Worm (Caenorhabditis elegans) whole organism, L4 larva: ENCODE measurements around the gene Y55D9A.2.

ENCODE experiments used
- Y75B8A.6 ChIP-seq: fragments of 200-800 bp; sonication (Bioruptor generic); IDR thresholded peaks from 2 replicates; pipeline ENCODE4 v1.3.6; 2022; ENCODE audit warnings: missing genetic modification reagents, missing genetic modification characterization, missing compliant biosample characterization
- ZK337.2 ChIP-seq: fragments of 200-800 bp; sonication (Bioruptor generic); IDR thresholded peaks from 2 replicates; pipeline ENCODE4 v1.3.6; 2022; ENCODE audit warnings: missing genetic modification reagents, missing genetic modification characterization, missing compliant biosample characterization
- aha-1 ChIP-seq: fragments of 150-350 bp; peaks from one replicate; lab custom pipeline; 2014; ENCODE audit warnings: missing biosample characterization, missing genetic modification characterization
- attf-4 ChIP-seq: sonication (generic microtip); optimal IDR thresholded peaks from 3 replicates; lab custom pipeline; 2017; ENCODE audit warnings: missing biosample characterization, missing genetic modification characterization
- ceh-20 ChIP-seq: fragments of 200-800 bp; sonication (Bioruptor generic); IDR thresholded peaks from 2 replicates; pipeline ENCODE4 v1.3.6; 2022; ENCODE audit warnings: missing genetic modification reagents, missing genetic modification characterization, missing compliant biosample characterization
- cey-2 ChIP-seq: sonication (generic microtip); optimal IDR thresholded peaks from 3 replicates; lab custom pipeline; 2017; ENCODE audit warnings: missing genetic modification characterization, mild to moderate bottlenecking, missing compliant biosample characterization, antibody characterized with exemption, borderline replicate concordance; ENCODE audit not compliant: insufficient read depth
- daf-16 ChIP-seq, 3 experiments: sonication (generic microtip); optimal IDR thresholded peaks; 2 replicates each; lab custom pipeline; 2016 to 2017; ENCODE audit warnings: missing genetic modification characterization in 3 of 3, missing genetic modification reagents in 3 of 3, mild to moderate bottlenecking in 2 of 3, missing compliant biosample characterization in 2 of 3, missing biosample characterization in 1 of 3, moderate library complexity in 1 of 3
- daf-8 ChIP-seq: fragments of 200-800 bp; sonication (Bioruptor generic); IDR thresholded peaks from 2 replicates; pipeline ENCODE4 v1.3.6; 2022; ENCODE audit warnings: missing genetic modification characterization, missing compliant biosample characterization
- dpl-1 ChIP-seq: fragments of 150-350 bp; optimal IDR thresholded peaks from 2 replicates; lab custom pipeline; 2014; ENCODE audit warnings: missing biosample characterization, missing genetic modification reagents, missing genetic modification characterization
- duxl-1 ChIP-seq: sonication (generic microtip); optimal IDR thresholded peaks from 2 replicates; lab custom pipeline; 2016; ENCODE audit warnings: mild to moderate bottlenecking, missing genetic modification characterization, moderate library complexity, missing compliant biosample characterization; ENCODE audit not compliant: poor library complexity
- dve-1 ChIP-seq: sonication (generic microtip); optimal IDR thresholded peaks from 2 replicates; lab custom pipeline; 2017; ENCODE audit warnings: antibody characterized with exemption, mild to moderate bottlenecking, missing genetic modification characterization, missing compliant biosample characterization; ENCODE audit not compliant: insufficient read depth
- fkh-10 ChIP-seq: fragments of 150-350 bp; optimal IDR thresholded peaks from 2 replicates; lab custom pipeline; 2014; ENCODE audit warnings: missing biosample characterization, missing genetic modification reagents, missing genetic modification characterization
- hlh-11 ChIP-seq: fragments of 200-800 bp; sonication (Bioruptor generic); optimal IDR thresholded peaks from 2 replicates; lab custom pipeline; 2018; ENCODE audit warnings: mild to moderate bottlenecking, missing genetic modification characterization, missing compliant biosample characterization
- lin-38 ChIP-seq: fragments of 200-800 bp; sonication (Bioruptor generic); IDR thresholded peaks from 2 replicates; pipeline ENCODE4 v1.3.6; 2022; ENCODE audit warnings: missing genetic modification reagents, missing genetic modification characterization, missing compliant biosample characterization
- lir-3 ChIP-seq: sonication (generic microtip); optimal IDR thresholded peaks from 2 replicates; lab custom pipeline; 2016; ENCODE audit warnings: mild to moderate bottlenecking, missing genetic modification characterization, missing compliant biosample characterization
- mdt-29 ChIP-seq: fragments of 200-800 bp; sonication (Bioruptor generic); IDR thresholded peaks from 2 replicates; pipeline ENCODE4 v1.3.6; 2022; ENCODE audit warnings: missing genetic modification reagents, missing genetic modification characterization, missing compliant biosample characterization
- mep-1 ChIP-seq: fragments of 150-350 bp; sonication (generic microtip); optimal IDR thresholded peaks from 3 replicates; lab custom pipeline; 2014; ENCODE audit warnings: missing biosample characterization, missing genetic modification characterization
- nhr-11 ChIP-seq: fragments of 150-350 bp; optimal IDR thresholded peaks from 2 replicates; lab custom pipeline; 2014; ENCODE audit warnings: missing biosample characterization, missing genetic modification characterization
- nhr-41 ChIP-seq: fragments of 200-800 bp; sonication (Bioruptor generic); IDR thresholded peaks from 2 replicates; pipeline ENCODE4 v1.3.6; 2022; ENCODE audit warnings: missing genetic modification reagents, missing genetic modification characterization, missing compliant biosample characterization
- nhr-48 ChIP-seq: sonication (generic microtip); optimal IDR thresholded peaks from 2 replicates; lab custom pipeline; 2016; ENCODE audit warnings: mild to moderate bottlenecking, missing genetic modification characterization, missing compliant biosample characterization
- nhr-6 ChIP-seq: fragments of 150-350 bp; optimal IDR thresholded peaks from 2 replicates; lab custom pipeline; 2014; ENCODE audit warnings: missing biosample characterization, missing genetic modification characterization
- nhr-76 ChIP-seq: fragments of 150-350 bp; optimal IDR thresholded peaks from 2 replicates; lab custom pipeline; 2014; ENCODE audit warnings: missing biosample characterization, missing genetic modification characterization
- set-16 ChIP-seq: fragments of 200-800 bp; sonication (Bioruptor generic); IDR thresholded peaks from 2 replicates; pipeline ENCODE4 v1.3.6; 2022; ENCODE audit warnings: missing genetic modification reagents, missing genetic modification characterization, missing compliant biosample characterization
- snpc-4 ChIP-seq: fragments of 150-350 bp; optimal IDR thresholded peaks from 2 replicates; lab custom pipeline; 2014; ENCODE audit warnings: missing biosample characterization, missing genetic modification characterization
- tag-97 ChIP-seq: fragments of 200-800 bp; sonication (Bioruptor generic); IDR thresholded peaks from 2 replicates; pipeline ENCODE4 v1.3.6; 2022; ENCODE audit warnings: missing genetic modification characterization, missing compliant biosample characterization
- unc-130 ChIP-seq: sonication (generic microtip); optimal IDR thresholded peaks from 2 replicates; lab custom pipeline; 2016; ENCODE audit warnings: missing genetic modification reagents, missing genetic modification characterization, missing compliant biosample characterization
- unc-62 ChIP-seq, 3 experiments: fragments of 150-350 bp in 1 of 3; sonication (generic microtip); optimal IDR thresholded peaks in 2 of 3; peaks in 1 of 3; 1 replicate in 1 of 3; 2 replicates in 2 of 3; lab custom pipeline; 2014 to 2017; ENCODE audit warnings: missing biosample characterization in 3 of 3, missing genetic modification characterization in 3 of 3, missing genetic modification reagents in 3 of 3, missing genotype in 1 of 3
- zag-1 ChIP-seq: fragments of 150-350 bp; optimal IDR thresholded peaks from 2 replicates; lab custom pipeline; 2014; ENCODE audit warnings: missing biosample characterization, missing genetic modification characterization
- zfp-2 ChIP-seq: sonication (generic microtip); optimal IDR thresholded peaks from 2 replicates; lab custom pipeline; 2016; ENCODE audit warnings: mild to moderate bottlenecking, missing genetic modification characterization, missing compliant biosample characterization

Gene Y55D9A.2

DNA sequence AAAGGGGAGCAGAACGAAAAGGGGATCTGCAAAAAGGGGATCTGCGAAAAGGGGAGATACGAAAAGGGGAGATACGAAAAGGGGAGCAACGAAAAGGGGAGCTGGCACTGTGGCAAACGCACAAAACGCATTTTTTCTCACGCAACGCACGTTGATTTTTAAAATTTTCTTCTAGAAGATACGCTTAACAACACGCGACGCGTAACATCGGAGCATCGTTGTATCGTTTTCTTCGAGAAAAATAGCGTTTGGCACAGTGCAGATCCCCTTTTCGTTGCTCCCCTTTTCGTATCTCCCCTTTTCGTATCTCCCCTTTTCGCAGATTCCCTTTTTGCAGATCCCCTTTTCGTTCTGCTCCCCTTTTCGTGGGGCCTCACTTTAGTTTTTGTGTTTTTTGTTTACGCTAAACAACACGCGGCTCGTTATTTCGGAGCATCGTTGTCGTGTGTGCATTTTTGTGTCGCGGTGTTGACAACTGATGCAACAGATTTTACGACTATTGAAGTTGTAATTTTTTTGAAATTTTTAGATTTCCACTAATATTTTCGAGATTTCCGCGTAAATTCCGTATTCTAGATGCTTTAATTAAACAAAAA, 16.4 kb upstream of the Y55D9A.2 start (continued):
- TF ChIP-seq ZK337.2 (GFP tag; lab: Robert Waterston, UW), result 0 out of 2 replicates have a peak, but pooled peaks have one; percentile 55
- 0 out of 2 replicates have a peak, but pooled peaks have one; percentile 60 for TF ChIP-seq ceh-20
- TF ChIP-seq unc-130 (GFP tag; lab: Kevin White, UChicago), result peak; percentile 61
- peak; percentile 2 for TF ChIP-seq dpl-1 (GFP tag; lab: Kevin White, UChicago)

DNA sequence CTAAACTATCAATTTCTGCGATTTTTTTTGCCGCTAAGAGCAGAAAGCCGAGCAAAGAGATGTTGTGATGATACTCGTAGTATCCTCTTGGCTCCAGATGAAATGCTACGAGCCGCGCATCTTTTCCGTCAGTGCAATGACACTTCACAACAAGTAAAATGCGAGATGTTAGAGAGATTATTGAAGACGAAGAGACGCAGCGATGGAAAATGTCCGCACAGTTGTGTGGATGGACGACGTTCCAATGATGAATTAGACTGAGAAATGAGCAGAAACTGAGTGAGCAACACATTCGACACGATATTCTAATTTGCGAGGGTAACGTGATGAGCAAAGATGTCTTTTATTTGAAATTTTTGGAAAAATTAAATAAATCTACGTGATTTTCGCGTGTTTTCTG, 15.7 kb upstream of the Y55D9A.2 start:
- TF ChIP-seq daf-8 (GFP tag; lab: Robert Waterston, UW) (no peak), nhr-76 (tag; lab: Kevin White, UChicago) (no peak), unc-62 (GFP tag; optimal IDR thresholded peaks at IDR 0.05 in 1 of 2; lab: Kevin White, UChicago) (peak in 1 of 2 experiments; percentile 5), unc-62 (tag; optimal IDR thresholded peaks at IDR 0.05; lab: Kevin White, UChicago) (no peak)

DNA sequence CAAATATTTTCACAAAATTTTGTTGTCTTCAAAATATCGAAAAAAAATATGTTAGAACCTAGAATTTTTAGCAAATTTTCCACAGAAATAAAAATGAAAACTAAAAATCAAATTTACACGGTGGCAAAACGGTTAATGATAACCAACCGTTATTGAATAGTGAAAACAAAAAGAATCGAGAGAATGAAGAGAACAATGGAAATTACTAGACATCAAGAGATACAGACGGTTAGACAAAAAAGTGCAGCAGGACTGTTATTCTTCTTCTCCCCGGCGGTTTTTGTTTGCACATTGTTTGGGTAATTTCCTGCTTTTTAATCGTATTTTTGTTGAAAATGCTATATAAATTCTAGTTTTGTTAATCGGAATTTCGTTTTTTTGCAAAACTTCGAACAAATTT, 13.6 kb upstream of the Y55D9A.2 start:
- TF ChIP-seq daf-16 (GFP tag; optimal IDR thresholded peaks at IDR 0.05; lab: Kevin White, UChicago) (no peak), daf-16 (tag; optimal IDR thresholded peaks at IDR 0.05; lab: Kevin White, UChicago) (peak; percentile 42), duxl-1 (no peak), dve-1 (tag; lab: Kevin White, UChicago) (peak; percentile 22)

DNA sequence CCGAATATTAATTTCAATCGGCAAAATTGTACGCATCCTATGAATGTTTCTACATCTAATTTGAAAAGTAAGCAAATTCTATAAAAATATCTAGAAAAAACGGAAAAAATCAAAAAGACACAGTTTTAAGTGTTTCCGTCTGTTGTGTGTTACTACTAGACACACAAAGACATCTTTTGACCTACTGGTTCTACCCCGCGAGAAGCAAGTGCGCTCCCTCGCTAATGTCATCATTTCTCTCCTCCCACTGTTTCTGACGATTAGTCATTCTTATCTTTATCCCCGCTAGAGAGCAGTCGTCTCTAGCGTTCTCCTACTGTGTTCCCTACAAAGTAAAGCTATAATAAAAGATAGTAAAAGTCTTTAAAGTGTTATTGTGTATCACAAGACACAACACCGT, 12.7 kb upstream of the Y55D9A.2 start:
- TF ChIP-seq snpc-4 (tag; lab: Kevin White, UChicago) (no peak), lin-38 (peak; percentile 54), aha-1 (tag; lab: Kevin White, UChicago) (peak; percentile 14)

DNA sequence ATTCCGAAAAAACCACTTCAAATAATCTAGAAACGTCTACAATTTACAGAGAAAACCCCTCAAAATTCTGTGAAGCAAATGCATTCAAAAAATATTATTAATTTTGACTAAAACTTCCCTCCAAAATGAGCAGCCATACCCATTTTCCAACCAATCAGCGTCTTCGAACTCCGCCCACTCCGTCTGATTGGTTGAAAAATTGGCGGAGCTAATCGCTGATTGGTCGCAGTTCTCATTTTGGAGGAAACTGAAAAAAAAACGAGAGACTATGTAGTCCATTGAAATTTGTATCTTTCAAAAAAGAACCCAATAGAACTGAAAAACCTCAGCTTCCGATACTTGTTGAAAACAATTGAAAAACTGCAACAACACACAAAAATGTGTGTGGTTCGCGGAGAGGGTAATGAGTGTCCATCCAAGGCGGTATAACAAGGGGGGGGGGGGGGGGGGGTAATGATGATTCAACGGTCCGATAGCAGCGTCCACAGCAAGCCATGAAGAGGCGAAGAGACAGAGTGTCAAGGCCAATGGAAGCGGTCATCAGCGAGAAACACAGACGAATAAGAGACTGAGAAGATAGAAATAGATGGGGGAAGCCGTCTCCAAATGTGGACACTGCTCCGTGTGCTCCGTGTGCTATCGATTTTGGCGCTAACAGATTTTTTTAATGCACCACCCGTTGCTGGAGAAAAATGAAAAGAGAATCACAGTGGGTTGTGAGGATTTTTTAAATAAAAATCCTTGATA, 11.9 kb upstream of the Y55D9A.2 start:
- peak; percentile 4 for TF ChIP-seq hlh-11 (tag; lab: Kevin White, UChicago)
- TF ChIP-seq cey-2, result no peak
- peak; percentile 9 for TF ChIP-seq nhr-6 (tag; lab: Kevin White, UChicago)
- peak; percentile 5 for TF ChIP-seq mep-1
- no peak for TF ChIP-seq attf-4
- peak; percentile 31; the same call in 1 of the 2 replicates for TF ChIP-seq set-16 (GFP tag; lab: Robert Waterston, UW)

DNA sequence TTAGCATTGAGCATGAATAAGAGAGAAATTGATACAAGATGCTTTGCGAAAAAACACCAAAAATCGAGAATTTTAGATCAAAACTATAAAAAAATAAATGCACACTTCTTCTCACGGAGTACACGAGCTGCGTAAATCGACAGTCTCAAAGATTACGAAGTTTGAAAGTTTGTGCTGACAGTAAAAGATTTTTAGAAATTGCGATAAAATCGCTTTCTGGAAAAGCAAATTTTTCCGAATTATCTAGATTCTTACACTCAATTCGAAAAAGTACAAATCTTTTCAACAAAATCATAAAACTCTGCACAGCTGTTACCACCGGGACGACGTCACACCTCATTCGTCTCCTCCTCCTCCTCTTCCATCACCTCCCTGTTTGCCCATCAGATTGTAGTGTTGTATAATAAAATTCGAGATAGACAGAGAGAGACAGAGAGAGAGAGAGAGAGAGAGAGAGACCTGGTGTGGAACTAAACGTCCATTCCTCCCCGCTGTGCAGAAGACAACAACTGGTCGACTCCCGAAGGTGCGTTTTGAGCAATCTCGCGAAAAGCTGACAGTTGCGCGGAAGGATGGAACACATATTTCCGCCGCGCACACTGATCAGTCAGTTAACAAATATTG, 10.0 kb upstream of the Y55D9A.2 start:
- no peak for TF ChIP-seq fkh-10 (GFP tag; lab: Kevin White, UChicago)
- no peak for TF ChIP-seq nhr-48 (tag; lab: Kevin White, UChicago)
- TF ChIP-seq Y75B8A.6 (GFP tag; lab: Robert Waterston, UW), result no peak
- no peak for TF ChIP-seq tag-97 (GFP tag; lab: Robert Waterston, UW)
- no peak for TF ChIP-seq nhr-76 (tag; lab: Kevin White, UChicago)
- TF ChIP-seq nhr-11, result peak; percentile 5
- TF ChIP-seq set-16 (GFP tag; lab: Robert Waterston, UW), result peak; percentile 26; the same call in 1 of the 2 replicates
- peak; percentile 14 for TF ChIP-seq hlh-11 (tag; lab: Kevin White, UChicago)
- peak in 1 of 2 experiments; percentile 94 for TF ChIP-seq unc-62 (GFP tag; optimal IDR thresholded peaks at IDR 0.05 in 1 of 2; lab: Kevin White, UChicago)
- no peak for TF ChIP-seq unc-62 (tag; optimal IDR thresholded peaks at IDR 0.05; lab: Kevin White, UChicago)
- no peak for TF ChIP-seq zag-1 (tag; lab: Kevin White, UChicago)
- TF ChIP-seq lir-3 (tag; lab: Kevin White, UChicago), result no peak
- no peak for TF ChIP-seq mdt-29 (GFP tag; lab: Robert Waterston, UW)
- no peak for TF ChIP-seq zfp-2 (tag; lab: Kevin White, UChicago)
- TF ChIP-seq nhr-41 (GFP tag; lab: Robert Waterston, UW), result no peak
- no peak for TF ChIP-seq unc-130 (GFP tag; lab: Kevin White, UChicago)
